Fruit fly (Drosophila melanogaster): ENCODE results near the gene flfl.

The flfl gene

dm6 chr3R:13710645-13711044 lies 26.9 kb downstream of the flfl start:
- TF ChIP-seq CTCF (optimal IDR thresholded peaks at IDR 0.05) (peak in 1 of 2 experiments; percentile 22), CG8478 (optimal IDR thresholded peaks at IDR 0.05) (no peak)

- TF ChIP-seq CG8478 (optimal IDR thresholded peaks at IDR 0.05) (no peak), CTCF (optimal IDR thresholded peaks at IDR 0.05) (no peak)
Measured at dm6 chr3R:13711735-13712134, 28.0 kb downstream of the flfl start, which contains the start of the genes primo-1 and primo-2. primo-1 (minus strand) TSS chr3R:13711835. primo-2 (minus strand) TSS chr3R:13711835.

DNA sequence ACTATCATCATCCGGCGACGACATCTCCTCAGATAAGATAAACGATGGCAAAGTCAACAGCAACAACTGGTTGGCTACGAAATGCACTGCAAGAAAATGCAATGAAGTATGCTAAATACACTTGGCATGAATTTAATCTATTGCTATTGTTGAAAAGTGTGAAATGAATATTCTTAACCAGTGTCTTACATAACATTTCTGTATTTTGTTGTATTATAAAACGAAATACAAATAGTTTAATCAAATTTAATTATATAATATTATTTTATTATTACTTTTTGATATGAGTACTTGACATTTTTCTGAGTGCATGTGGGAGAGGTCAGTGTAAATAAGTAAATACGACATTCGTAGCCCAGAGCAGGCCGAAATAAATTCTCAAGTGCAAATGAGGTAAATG lies 29.8 kb downstream of the flfl start:
- TF ChIP-seq CG8478 (optimal IDR thresholded peaks at IDR 0.05): no peak
- no peak for TF ChIP-seq CTCF (optimal IDR thresholded peaks at IDR 0.05)

DNA sequence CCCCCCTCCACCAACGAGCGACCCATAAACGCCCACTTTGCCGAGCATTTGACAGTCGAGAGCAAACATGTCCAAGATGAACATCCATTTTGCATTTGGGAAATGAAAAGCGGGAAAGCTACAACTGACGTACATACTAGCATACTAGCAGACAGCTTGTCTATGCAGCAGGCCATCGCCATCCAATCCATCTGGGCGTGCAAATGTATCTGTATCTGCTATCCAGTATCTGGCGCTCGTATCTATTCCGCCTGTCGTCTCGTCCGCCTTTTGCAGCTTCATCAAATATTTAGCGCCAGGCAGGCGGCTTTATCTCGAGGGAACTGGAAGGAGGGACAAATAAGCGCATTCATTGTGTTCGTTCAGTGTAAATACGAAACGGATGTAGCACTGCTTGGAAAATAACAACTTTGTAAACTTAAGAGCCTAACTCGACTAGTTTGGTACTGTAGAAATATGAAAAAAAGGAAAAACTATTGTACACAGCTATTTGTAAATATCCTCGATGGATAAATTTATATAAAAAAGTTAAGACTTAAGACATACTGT lies 30.3 kb downstream of the flfl start:
- TF ChIP-seq CTCF (optimal IDR thresholded peaks at IDR 0.05) (no peak), CG8478 (optimal IDR thresholded peaks at IDR 0.05) (no peak)

DNA sequence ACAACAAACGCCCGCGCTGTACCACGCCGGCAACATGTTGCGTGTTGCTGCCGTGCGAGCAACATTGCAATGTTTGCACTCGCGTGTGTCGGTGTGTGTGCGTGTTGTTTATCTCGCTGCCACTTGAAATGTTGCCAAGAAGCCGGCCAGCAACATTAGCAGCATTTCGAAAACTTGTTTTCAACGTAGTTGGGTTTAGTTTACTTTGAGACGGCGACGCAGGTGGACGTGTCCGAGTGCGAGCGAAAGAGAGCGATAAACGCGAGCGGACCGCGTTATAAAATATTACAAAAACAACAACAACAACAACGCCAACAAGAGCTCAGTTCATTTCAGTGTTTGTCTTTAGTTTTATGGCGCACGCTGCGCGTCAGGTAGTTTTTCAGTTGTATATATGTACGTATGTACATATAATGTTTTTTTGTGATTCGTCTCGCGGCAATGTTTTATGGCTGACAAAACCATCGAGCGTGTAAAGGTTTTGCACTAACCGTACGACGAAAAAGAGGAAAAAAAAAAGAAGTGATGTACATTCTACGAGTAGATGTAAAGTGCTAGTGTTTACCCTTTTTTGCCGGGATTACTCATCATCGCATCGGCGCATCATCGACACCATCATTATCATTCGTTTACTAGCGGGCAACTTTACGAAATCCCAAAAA lies 31.4 kb downstream of the flfl start, which contains the start of gene kmr:
kmr (plus strand) TSS at position 196 of the 662 bp plus-strand sequence.
- TF ChIP-seq CTCF (optimal IDR thresholded peaks at IDR 0.05) (no peak), CG8478 (optimal IDR thresholded peaks at IDR 0.05) (no peak)

DNA sequence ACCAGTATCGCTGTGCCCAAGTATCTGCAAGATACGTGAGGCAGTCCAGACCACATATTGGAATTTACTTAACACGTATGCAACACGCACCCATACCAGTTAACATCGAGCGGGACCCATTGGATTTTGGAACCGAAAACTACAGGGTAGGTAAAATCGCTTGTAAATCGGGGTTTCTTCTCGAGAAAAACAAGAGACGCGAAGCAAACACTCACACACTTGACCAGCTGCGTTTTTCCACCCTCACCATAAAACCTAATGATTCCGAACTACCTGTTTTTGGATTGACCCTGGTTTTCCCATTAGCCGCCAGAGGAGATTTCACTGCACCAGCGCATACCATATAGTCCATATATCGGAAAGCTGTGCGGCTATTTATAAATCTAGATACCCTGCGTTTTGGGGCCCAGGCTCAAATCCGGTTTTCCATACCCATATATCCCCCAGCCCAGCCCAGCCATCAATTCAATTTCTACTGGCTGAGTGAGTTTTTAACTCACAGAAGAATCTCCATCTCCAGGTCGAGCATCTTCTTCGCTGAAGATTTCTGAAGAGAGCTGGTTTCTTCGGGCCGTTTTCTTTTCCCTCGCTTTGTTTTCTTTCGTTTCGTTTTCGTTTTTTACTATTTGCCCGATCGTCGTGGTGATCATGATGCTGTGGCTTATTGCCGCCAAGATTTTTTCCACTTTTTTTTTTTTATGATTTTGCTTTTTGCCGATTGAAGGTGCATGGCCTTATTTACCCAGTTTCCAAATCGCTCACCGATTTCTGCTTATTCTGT lies 32.1 kb downstream of the flfl start:
- no peak for TF ChIP-seq CTCF (optimal IDR thresholded peaks at IDR 0.05)
- no peak for TF ChIP-seq CG8478 (optimal IDR thresholded peaks at IDR 0.05)

- TF ChIP-seq CG8478 (optimal IDR thresholded peaks at IDR 0.05) (no peak), CTCF (optimal IDR thresholded peaks at IDR 0.05) (no peak)
Measured at dm6 chr3R:13716827-13717226, 33.1 kb downstream of the flfl start.

DNA sequence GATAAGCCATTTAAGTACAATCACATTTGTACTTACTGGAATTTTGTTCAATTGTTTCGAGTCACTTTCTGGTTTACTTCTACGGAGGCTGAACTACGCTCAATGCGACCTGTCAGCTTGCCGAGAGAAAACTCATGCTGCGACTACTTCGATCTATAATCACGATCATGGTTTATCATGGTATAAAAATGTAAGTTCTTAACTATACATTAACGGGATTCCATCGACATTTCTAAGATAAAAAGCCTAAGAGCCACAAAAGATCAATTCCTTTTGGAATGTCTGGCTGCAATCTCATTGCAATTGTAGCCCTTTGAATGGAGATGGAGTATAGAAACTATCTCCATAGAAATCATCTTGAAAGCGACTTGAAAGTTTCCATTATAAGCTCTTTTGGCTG lies 34.4 kb downstream of the flfl start, which contains the start of gene Ubc87F:
Ubc87F (minus strand) TSS at position 101 of the 400 bp plus-strand sequence.
- no peak for TF ChIP-seq CTCF (optimal IDR thresholded peaks at IDR 0.05)

DNA sequence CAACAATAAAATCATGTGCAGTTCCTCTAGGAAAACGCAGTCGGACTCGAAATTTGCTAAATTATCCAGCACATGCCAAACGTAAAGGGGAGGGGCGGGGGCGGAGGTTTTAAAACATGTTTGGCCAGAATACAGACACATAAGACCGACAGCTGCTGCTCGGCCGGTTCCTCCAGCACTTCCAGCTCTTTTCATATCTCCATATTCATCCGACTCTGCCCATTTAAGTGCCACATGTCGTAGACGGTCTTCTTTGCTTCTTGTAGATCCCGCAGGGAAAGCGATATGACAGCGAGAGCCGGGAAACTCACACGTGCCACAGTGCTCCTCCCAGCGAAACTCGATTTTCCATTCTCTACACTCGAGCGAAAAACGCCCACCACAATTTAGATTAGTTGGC lies 35.3 kb downstream of the flfl start:
- no peak for TF ChIP-seq CTCF (optimal IDR thresholded peaks at IDR 0.05)
- TF ChIP-seq CG8478 (optimal IDR thresholded peaks at IDR 0.05): no peak

DNA sequence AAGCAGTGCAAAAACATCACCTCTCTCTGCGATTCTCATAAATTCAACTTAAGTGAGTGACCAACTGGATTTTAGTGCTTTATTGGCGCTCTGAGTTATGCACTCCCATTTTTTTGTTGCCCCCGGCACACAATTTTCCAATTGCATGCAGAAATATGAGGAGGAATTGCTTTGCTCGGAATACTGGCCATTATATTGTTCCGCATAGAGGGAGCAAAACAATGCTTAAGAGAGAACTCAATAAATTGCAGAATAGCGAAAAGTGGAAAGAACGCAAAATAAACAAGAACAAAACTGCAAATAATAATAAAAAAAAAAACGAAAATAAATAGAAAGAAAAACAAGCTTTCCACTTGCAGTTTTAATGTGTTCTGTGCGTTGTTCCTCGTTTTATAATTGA lies 37.1 kb downstream of the flfl start:
- TF ChIP-seq CG8478 (optimal IDR thresholded peaks at IDR 0.05): no peak
- no peak for TF ChIP-seq CTCF (optimal IDR thresholded peaks at IDR 0.05)

- no peak for TF ChIP-seq CTCF (optimal IDR thresholded peaks at IDR 0.05)
- TF ChIP-seq CG8478 (optimal IDR thresholded peaks at IDR 0.05): no peak
Measured at dm6 chr3R:13721998-13722397, 38.3 kb downstream of the flfl start.

DNA sequence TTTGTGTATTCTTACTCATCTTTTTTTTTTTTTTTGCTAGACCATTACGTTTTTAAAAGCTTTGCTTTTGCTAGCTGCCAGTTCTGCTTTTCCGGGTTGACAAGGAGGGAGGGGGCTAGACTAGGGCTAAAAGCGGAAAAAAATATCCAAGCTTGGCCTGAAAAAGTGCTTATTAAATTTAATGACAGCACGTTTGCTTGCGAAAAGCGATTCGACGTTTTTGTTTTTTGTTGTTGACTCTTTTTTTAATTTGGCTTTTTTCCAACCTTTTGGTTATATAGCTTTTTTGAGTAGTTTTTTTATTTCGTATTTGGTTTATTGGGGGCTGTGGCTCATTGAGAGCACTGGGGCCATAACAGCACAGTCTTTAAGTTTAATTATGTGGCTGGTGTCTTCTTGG lies 38.7 kb downstream of the flfl start:
- TF ChIP-seq CTCF (optimal IDR thresholded peaks at IDR 0.05): no peak
- no peak for TF ChIP-seq CG8478 (optimal IDR thresholded peaks at IDR 0.05)

DNA sequence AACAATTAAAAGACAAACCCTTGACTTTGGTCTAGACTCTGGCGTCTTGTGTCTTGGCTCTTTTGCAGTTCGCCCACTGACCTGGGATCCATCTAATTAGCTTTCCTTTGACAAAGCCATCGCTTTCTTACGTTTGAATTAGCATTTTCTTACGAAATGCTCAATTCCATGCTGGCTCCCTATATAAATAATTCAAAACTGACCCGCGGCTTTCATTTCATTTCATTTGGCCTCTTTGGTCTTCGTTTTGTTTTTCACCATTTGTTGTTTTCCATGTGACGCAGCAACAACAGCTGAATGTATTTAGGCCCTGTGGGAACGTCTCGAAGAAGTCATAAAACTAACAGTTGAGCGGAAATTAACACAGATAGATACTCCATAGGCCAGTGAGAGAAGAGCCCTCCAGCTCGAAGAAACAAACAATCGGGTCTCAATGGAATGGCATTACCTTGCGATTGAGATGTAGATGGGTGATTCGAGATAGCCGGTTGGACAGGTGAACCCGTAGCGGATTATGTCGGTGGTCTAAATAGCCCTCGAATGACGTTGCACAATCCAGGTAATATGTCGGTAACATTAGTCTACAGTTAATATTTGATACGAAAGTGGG lies 40.4 kb downstream of the flfl start:
- TF ChIP-seq CTCF (optimal IDR thresholded peaks at IDR 0.05): no peak
- no peak for TF ChIP-seq CG8478 (optimal IDR thresholded peaks at IDR 0.05)

- TF ChIP-seq CTCF (optimal IDR thresholded peaks at IDR 0.05) (no peak), CG8478 (optimal IDR thresholded peaks at IDR 0.05) (no peak)
Measured at dm6 chr3R:13726795-13727194, 43.1 kb downstream of the flfl start.

- TF ChIP-seq CG8478 (optimal IDR thresholded peaks at IDR 0.05) (no peak), CTCF (optimal IDR thresholded peaks at IDR 0.05) (no peak)
Measured at dm6 chr3R:13728897-13729296, 45.2 kb downstream of the flfl start.
